Fruit fly (Drosophila melanogaster): ENCODE results near the gene CG17672.
A peak's percentile ranks its signal among the peaks of the same experiment; 100 is the strongest.

CG17672 gene

dm6 chr3L:13026872-13027271 lies 1.9 kb upstream of the CG17672 start:
- no peak for TF ChIP-seq CG17801 (GFP tag; optimal IDR thresholded peaks at IDR 0.05; ENCODE audit: partially characterized antibody)

DNA sequence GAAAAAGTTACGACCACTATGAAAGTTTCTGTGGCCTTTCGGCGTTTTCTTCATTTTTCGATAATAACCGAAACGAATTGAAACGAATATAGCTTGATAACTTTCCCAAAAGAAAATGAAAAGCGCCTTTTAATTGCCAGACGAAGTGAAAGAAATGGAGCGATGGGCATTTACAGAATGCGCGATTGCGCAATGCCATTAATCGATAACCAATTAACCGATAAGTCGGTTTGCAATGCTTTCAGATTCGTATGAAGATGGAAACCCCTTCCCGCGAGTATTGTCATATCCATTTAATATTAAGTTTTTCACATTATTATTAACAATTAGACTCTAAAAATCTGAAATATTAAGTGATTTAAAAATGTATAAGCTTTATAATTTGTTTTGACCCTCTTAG lies 1.4 kb upstream of the CG17672 start:
- TF ChIP-seq CG17801 (GFP tag; optimal IDR thresholded peaks at IDR 0.05; ENCODE audit: partially characterized antibody): no peak

- TF ChIP-seq CG17801 (GFP tag; optimal IDR thresholded peaks at IDR 0.05; ENCODE audit: partially characterized antibody): peak; percentile 25
Measured at dm6 chr3L:13030055-13030634, 1.4 kb downstream of the CG17672 start.

- TF ChIP-seq CG17801 (GFP tag; optimal IDR thresholded peaks at IDR 0.05; ENCODE audit: partially characterized antibody): no peak
Measured at dm6 chr3L:13031326-13031725, 2.6 kb downstream of the CG17672 start.

DNA sequence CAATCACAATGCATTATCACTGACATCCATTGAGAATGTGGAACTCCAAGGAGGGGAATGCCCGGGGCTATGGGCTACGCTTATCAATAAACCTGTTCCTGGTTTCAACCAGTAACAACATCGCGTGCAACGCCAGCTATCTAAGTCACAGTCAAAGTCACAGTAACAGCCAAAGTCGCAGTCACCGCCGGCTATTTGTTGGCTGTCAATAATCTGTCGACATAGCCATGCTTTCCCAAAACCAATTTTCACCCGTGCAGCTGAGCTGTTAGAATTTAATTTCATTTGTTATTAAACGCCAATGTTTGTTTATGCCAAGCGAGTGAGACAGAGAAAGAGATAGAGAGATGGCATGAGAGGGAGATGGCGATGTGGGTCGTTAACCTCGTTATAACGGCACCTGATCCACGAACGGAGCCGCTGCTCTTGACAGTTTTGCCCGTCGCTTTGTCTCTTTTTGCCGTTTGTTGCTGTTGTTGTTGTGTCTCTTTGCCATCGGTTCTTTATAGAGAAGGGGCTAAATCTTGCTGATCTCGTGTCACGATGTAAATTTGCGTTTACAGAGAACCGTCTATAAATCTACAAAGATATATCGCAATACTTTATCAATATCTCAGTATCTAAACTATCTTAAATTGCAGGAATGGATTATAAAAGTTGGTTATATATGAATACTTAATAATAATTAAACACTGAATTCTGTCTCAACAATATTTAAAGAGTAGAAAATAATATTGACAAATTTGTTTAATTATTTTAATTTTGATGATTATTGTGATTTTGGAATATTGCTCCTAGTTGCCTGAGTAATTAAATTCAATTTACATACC lies 3.5 kb downstream of the CG17672 start:
- TF ChIP-seq CG17801 (GFP tag; optimal IDR thresholded peaks at IDR 0.05; ENCODE audit: partially characterized antibody): no peak

DNA sequence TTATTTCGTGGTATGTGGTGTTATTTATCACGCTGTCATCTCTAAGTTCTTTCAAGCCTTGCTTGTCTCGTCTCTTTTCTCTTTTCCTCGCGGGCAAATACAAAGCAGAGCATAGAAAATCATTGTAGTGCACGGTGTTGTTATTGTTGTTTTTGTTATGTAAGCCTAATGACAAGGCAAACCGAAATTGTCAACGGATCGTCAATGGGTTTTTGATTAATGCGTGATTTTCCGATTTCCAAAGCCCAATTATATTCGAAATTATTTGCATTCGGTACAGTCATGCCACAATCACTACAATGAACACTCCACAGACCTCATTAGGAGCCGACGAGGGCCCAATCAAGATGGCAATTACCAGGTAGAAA lies 4.1 kb downstream of the CG17672 start:
- no peak for TF ChIP-seq CG17801 (GFP tag; optimal IDR thresholded peaks at IDR 0.05; ENCODE audit: partially characterized antibody)

DNA sequence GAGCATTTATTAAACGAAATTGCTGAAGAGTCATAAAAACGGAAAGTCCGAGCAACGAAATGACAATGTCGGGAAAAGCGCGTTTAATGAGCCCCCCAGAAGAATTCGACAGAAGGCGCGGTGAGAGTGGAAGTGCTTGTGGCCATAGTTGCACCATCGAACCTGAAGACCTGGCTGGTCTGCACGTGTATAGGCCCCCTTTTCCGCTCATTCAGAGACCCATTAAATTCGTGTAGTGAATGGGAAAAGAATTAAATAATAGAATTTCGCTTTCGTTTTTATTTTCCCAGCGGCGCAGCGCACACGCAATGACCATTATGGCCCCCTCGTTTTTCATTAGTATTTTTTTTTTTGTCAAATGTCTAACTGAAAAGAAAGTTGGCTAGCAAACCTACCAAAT lies 4.6 kb downstream of the CG17672 start:
- no peak for TF ChIP-seq CG17801 (GFP tag; optimal IDR thresholded peaks at IDR 0.05; ENCODE audit: partially characterized antibody)

- TF ChIP-seq CG17801 (GFP tag; optimal IDR thresholded peaks at IDR 0.05; ENCODE audit: partially characterized antibody): no peak
Measured at dm6 chr3L:13036706-13037457, 8.1 kb downstream of the CG17672 start, which contains the start of gene Srrm1. Gene Srrm1 (plus strand): TSS chr3L:13036821.

dm6 chr3L:13040849-13041248 lies 12.1 kb downstream of the CG17672 start:
- TF ChIP-seq CG17801 (GFP tag; optimal IDR thresholded peaks at IDR 0.05; ENCODE audit: partially characterized antibody): no peak

DNA sequence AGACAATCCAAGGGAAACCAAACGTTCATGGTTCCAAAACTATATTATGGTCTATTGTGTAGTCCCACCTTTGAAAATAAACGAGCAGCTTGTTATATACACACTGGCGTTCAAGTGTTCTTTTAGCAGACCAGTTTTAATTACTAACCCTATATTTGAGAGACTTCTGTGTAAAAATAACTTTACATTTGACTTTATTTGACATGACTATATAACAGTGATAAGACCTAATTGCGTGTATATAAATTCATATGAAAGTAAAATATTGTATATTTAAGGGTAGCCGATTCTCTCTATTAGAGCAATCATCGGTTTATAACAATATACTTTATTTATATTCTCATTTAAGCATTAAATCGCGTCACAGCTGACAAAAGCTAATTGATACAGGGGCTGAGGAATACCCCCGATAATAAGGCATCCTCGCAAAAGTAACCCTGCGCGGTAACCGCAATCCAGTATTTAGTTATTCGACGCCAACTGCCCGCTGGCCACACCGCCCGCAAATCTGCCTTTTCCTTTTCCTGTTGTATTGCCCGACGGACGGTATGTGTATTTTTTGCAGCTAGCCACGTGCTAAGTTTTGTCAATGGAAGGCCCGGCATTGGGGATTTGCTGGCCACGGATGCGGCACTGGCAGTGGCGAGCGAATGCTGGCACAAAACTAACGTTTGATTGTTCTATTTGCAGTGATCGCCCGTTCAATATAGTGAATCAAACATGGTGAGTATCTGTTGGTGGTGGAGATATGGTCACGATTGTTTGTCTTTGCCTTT lies 12.7 kb downstream of the CG17672 start, which contains the start of gene RpS4:
TSS of gene RpS4 (plus strand) at position 465 of the 776 bp plus-strand sequence.
- peak; percentile 86 for TF ChIP-seq CG17801 (GFP tag; optimal IDR thresholded peaks at IDR 0.05; ENCODE audit: partially characterized antibody)

DNA sequence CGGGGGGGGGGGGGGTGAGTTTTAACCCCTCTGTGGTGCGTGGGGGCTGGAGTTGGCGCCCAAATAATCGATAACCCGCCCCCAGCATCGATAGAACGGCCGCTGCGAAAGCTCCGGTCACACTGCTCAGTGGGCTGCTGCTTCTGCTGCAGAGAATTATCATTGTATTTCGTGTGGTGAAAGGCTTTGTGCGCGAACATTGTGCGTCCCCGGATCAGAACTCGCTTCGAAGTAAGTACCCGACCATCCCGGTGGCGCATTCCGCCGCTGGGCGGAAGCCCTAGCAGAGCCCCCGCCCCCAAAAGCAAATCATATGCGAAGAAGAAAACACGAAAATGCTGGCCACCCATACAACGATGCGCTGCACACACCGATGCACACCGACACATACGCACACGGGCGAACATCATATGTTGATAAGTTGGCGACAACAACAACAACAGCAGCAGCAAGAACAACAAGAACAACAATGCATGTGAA lies 15.6 kb downstream of the CG17672 start, which contains the start of gene Syx13:
TSS of gene Syx13 (plus strand) at position 100 of the 480 bp plus-strand sequence.
- no peak for TF ChIP-seq CG17801 (GFP tag; optimal IDR thresholded peaks at IDR 0.05; ENCODE audit: partially characterized antibody)

DNA sequence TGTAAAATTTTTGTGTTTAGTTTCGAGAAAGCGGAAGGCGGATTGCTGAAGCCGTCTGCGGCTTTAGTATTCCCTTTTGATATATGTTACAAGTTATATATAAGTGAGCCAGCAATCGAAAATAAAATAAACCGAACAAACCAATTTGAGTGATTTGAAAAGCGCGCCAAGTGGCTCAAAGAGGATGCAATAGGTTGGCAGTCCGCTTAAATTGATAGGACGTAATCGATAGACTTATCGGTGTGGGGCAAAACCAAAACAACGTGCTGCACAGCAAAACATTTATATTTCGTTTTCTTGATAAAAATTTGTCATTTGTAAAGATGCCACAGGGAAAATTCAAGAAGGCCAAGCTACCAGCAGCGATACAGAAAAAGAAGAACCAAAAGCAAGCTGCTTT lies 18.0 kb downstream of the CG17672 start, which contains the start of gene CG11279:
TSS of gene CG11279 (plus strand) at position 220 of the 400 bp plus-strand sequence.
- peak; percentile 16 for TF ChIP-seq CG17801 (GFP tag; optimal IDR thresholded peaks at IDR 0.05; ENCODE audit: partially characterized antibody)

- TF ChIP-seq CG17801 (GFP tag; optimal IDR thresholded peaks at IDR 0.05; ENCODE audit: partially characterized antibody): no peak
Measured at dm6 chr3L:13049671-13050070, 20.9 kb downstream of the CG17672 start.

DNA sequence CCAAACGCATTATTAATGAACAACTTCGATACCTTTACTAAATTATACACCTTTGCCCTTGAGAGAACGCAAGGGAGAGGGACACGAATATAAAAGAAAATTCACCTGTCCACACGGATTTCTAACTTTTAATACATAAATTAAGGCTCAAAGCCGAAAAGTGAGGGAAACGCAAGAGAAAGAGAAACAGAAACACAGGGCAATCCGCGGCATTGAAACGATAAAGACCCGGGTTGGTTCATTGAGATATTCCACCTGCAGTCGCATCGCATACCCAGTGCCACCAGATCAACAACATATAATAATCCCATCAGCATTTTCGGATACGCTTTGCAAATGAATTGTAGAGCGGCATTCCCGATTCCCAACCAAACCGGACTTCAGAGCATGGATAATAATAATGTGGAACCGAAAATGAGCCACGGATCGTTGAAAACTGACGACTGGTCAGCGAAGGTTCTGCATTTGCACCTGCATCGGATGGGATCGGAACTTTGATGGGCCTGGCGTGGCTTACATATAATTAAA lies 22.0 kb downstream of the CG17672 start:
- TF ChIP-seq CG17801 (GFP tag; optimal IDR thresholded peaks at IDR 0.05; ENCODE audit: partially characterized antibody): no peak

All from ovary, adult (tissue).